Fruit fly (Drosophila melanogaster) whole organism: Measurements from ENCODE around the gene H2.0.

ENCODE experiments used
- CG8478 ChIP-seq: fragments of >200 bp; optimal IDR thresholded peaks from 2 replicates; lab custom pipeline; 2018; ENCODE audit warnings: inconsistent platforms
- Dll ChIP-seq: fragments of >200 bp; optimal IDR thresholded peaks from 2 replicates; lab custom pipeline; 2017
- pan ChIP-seq: fragments of >200 bp; optimal IDR thresholded peaks from 2 replicates; lab custom pipeline; 2017
- psq ChIP-seq: fragments of >200 bp; optimal IDR thresholded peaks from 2 replicates; lab custom pipeline; 2017

DNA sequence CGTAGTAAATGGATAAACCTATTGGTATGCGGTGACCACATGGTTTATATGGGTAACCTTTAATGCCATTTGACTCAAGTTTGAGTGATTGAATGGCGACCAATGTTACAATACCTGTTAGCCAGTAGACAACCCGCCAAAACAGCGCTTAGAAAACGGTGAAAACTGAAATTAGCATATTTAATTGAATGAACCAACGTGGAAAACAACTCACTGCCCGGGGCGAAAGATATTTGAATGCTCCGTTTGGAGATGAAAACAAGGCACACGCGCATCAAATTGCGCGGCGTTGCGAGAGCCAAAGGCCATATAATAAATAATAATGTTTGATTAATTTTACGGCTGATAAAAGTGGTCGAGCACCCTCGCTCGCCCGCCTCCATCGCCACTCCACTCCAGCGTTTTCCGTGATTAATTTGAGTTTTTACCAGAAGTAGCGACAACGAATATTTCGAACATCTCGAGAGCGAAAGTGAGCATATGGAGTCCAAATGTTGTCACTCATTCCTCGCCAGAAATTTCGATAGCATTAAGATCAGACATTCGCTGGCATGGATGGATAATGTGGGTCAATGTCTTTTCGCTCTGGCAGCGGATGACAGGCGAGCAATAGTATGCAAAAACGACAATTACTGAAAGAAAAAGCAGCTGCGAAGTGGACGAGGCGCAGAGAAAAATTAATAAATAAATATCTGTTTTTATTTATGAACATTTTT is 48.0 kb downstream of the H2.0 start:
- TF ChIP-seq CG8478: no peak
- TF ChIP-seq Dll (lab: Kevin White, UChicago): no peak
- no peak for TF ChIP-seq psq
- no peak for TF ChIP-seq pan (lab: Kevin White, UChicago)
